Worm (Caenorhabditis elegans) whole organism, young adult: ENCODE data around the gene hpl-1.

Source experiments
- B0261.1 ChIP-seq: sonication (generic microtip); optimal IDR thresholded peaks from 2 replicates; lab custom pipeline; 2016; ENCODE audit warnings: mild to moderate bottlenecking, missing genetic modification characterization, moderate library complexity, missing compliant biosample characterization
- C06A6.2 ChIP-seq: fragments of 200-800 bp; sonication (Bioruptor generic); conservative IDR thresholded peaks from 2 replicates; pipeline ENCODE4 v1.3.6; 2022; ENCODE audit warnings: missing genetic modification characterization, missing compliant biosample characterization
- F52B5.7 ChIP-seq: sonication (generic microtip); optimal IDR thresholded peaks from 2 replicates; lab custom pipeline; 2016; ENCODE audit warnings: mild to moderate bottlenecking, missing genetic modification characterization, missing compliant biosample characterization
- F55B11.4 ChIP-seq: sonication (generic microtip); optimal IDR thresholded peaks from 2 replicates; lab custom pipeline; 2016; ENCODE audit warnings: missing compliant biosample characterization, missing genetic modification characterization, borderline replicate concordance; ENCODE audit not compliant: insufficient read depth
- F57C9.4 ChIP-seq: sonication (generic microtip); optimal IDR thresholded peaks from 2 replicates; lab custom pipeline; 2017; ENCODE audit warnings: mild to moderate bottlenecking, missing genetic modification characterization, missing compliant biosample characterization
- K11D2.4 ChIP-seq: fragments of 200-800 bp; sonication (Bioruptor generic); IDR thresholded peaks from 2 replicates; pipeline ENCODE4 v1.3.6; 2022; ENCODE audit warnings: missing genetic modification reagents, missing genetic modification characterization, missing compliant biosample characterization
- Y53G8AR.9 ChIP-seq: fragments of 200-800 bp; sonication (Bioruptor generic); conservative IDR thresholded peaks from 2 replicates; pipeline ENCODE4 v1.3.6; 2022; ENCODE audit warnings: missing genetic modification reagents, missing genetic modification characterization, missing compliant biosample characterization
- Y56A3A.18 ChIP-seq: fragments of 200-800 bp; sonication (Bioruptor generic); IDR thresholded peaks from 2 replicates; pipeline ENCODE4 v1.3.6; 2022; ENCODE audit warnings: missing genetic modification reagents, missing genetic modification characterization, missing compliant biosample characterization
- athp-1 ChIP-seq: sonication (generic microtip); optimal IDR thresholded peaks from 2 replicates; lab custom pipeline; 2017; ENCODE audit warnings: mild to moderate bottlenecking, missing genetic modification characterization, missing compliant biosample characterization
- bed-2 ChIP-seq: fragments of 200-800 bp; sonication (Bioruptor generic); IDR thresholded peaks from 2 replicates; pipeline ENCODE4 v1.3.6; 2022; ENCODE audit warnings: missing genetic modification reagents, missing genetic modification characterization, missing compliant biosample characterization
- cebp-2 ChIP-seq: fragments of 200-800 bp; sonication (Bioruptor generic); IDR thresholded peaks from 2 replicates; pipeline ENCODE4 v1.3.6; 2022; ENCODE audit warnings: missing genetic modification characterization, missing compliant biosample characterization
- ceh-79 ChIP-seq: sonication (generic microtip); optimal IDR thresholded peaks from 2 replicates; lab custom pipeline; 2017; ENCODE audit warnings: mild to moderate bottlenecking, missing genetic modification characterization, missing compliant biosample characterization
- ceh-91 ChIP-seq: fragments of 200-800 bp; sonication (Bioruptor generic); IDR thresholded peaks from 2 replicates; pipeline ENCODE4 v1.3.6; 2022; ENCODE audit warnings: missing genetic modification reagents, missing genetic modification characterization, missing compliant biosample characterization
- efl-1 ChIP-seq: fragments of 150-350 bp; optimal IDR thresholded peaks from 2 replicates; lab custom pipeline; 2014; ENCODE audit warnings: missing biosample characterization, missing genetic modification reagents, missing genetic modification characterization
- egl-18 ChIP-seq: fragments of 200-800 bp; sonication (Bioruptor generic); IDR thresholded peaks from 2 replicates; pipeline ENCODE4 v1.3.6; 2022; ENCODE audit warnings: missing genetic modification reagents, missing genetic modification characterization, missing compliant biosample characterization
- egrh-3 ChIP-seq: fragments of 200-800 bp; sonication (Bioruptor generic); IDR thresholded peaks from 2 replicates; pipeline ENCODE4 v1.3.6; 2022; ENCODE audit warnings: missing genetic modification reagents, missing genetic modification characterization, missing compliant biosample characterization
- ekl-4 ChIP-seq: fragments of 200-800 bp; sonication (Bioruptor generic); IDR thresholded peaks from 2 replicates; pipeline ENCODE4 v1.3.6; 2022; ENCODE audit warnings: missing genetic modification reagents, missing genetic modification characterization, missing compliant biosample characterization
- hrde-1 ChIP-seq: sonication (generic microtip); optimal IDR thresholded peaks from 2 replicates; lab custom pipeline; 2016; ENCODE audit warnings: missing genetic modification characterization, mild to moderate bottlenecking, missing compliant biosample characterization, moderate library complexity, missing genotype, missing genetic modification reagents, borderline replicate concordance
- lag-1 ChIP-seq: fragments of 200-800 bp; sonication (Bioruptor generic); IDR thresholded peaks from 2 replicates; pipeline ENCODE4 v1.3.6; 2022; ENCODE audit warnings: missing genetic modification reagents, missing genetic modification characterization, missing compliant biosample characterization
- let-526 ChIP-seq: fragments of 200-800 bp; sonication (Bioruptor generic); IDR thresholded peaks from 2 replicates; pipeline ENCODE4 v1.3.6; 2022; ENCODE audit warnings: missing genetic modification reagents, missing genetic modification characterization, missing compliant biosample characterization
- lin-26 ChIP-seq: fragments of 200-800 bp; sonication (Bioruptor generic); IDR thresholded peaks from 2 replicates; pipeline ENCODE4 v1.3.6; 2022; ENCODE audit warnings: missing genetic modification reagents, missing genetic modification characterization, missing compliant biosample characterization
- lin-35 ChIP-seq, 3 experiments: fragments of 150-350 bp in 2 of 3; sonication (generic microtip) in 1 of 3; optimal IDR thresholded peaks; 2 replicates each; lab custom pipeline; 2014 to 2018; ENCODE audit warnings: missing biosample characterization in 3 of 3, missing genetic modification characterization in 3 of 3, missing genetic modification reagents in 3 of 3
- lin-40 ChIP-seq: sonication (generic microtip); optimal IDR thresholded peaks from 2 replicates; lab custom pipeline; 2016; ENCODE audit warnings: missing genetic modification characterization, mild to moderate bottlenecking, missing compliant biosample characterization, missing genotype, missing genetic modification reagents
- madf-3 ChIP-seq: fragments of 200-800 bp; sonication (Bioruptor generic); IDR thresholded peaks from 2 replicates; pipeline ENCODE4 v1.3.6; 2022; ENCODE audit warnings: missing genetic modification reagents, missing genetic modification characterization, missing compliant biosample characterization
- madf-6 ChIP-seq: fragments of 200-800 bp; sonication (Bioruptor generic); IDR thresholded peaks from 2 replicates; pipeline ENCODE4 v1.3.6; 2022; ENCODE audit warnings: missing genetic modification reagents, missing genetic modification characterization, missing compliant biosample characterization
- mcd-1 ChIP-seq: fragments of 200-800 bp; sonication (Bioruptor generic); IDR thresholded peaks from 2 replicates; pipeline ENCODE4 v1.3.6; 2022; ENCODE audit warnings: missing genetic modification reagents, missing genetic modification characterization, missing compliant biosample characterization
- nfya-1 ChIP-seq: sonication (generic microtip); optimal IDR thresholded peaks from 2 replicates; lab custom pipeline; 2017; ENCODE audit warnings: antibody characterized with exemption, missing compliant biosample characterization, missing genetic modification characterization, borderline replicate concordance; ENCODE audit not compliant: insufficient read depth
- nfya-2 ChIP-seq: fragments of 200-800 bp; sonication (Bioruptor generic); IDR thresholded peaks from 2 replicates; pipeline ENCODE4 v1.3.6; 2022; ENCODE audit warnings: missing genetic modification reagents, missing genetic modification characterization, missing compliant biosample characterization
- nhr-179 ChIP-seq: sonication (generic microtip); optimal IDR thresholded peaks from 2 replicates; lab custom pipeline; 2016; ENCODE audit warnings: mild to moderate bottlenecking, missing genetic modification characterization, missing compliant biosample characterization
- nhr-27 ChIP-seq: fragments of 200-800 bp; sonication (Bioruptor generic); optimal IDR thresholded peaks from 2 replicates; lab custom pipeline; 2018; ENCODE audit warnings: mild to moderate bottlenecking, missing genetic modification characterization, moderate library complexity, missing compliant biosample characterization
- pha-4 ChIP-seq: fragments of 150-350 bp; sonication (generic microtip); optimal IDR thresholded peaks from 2 replicates; lab custom pipeline; 2014; ENCODE audit warnings: missing biosample characterization, missing genetic modification reagents, missing genetic modification characterization
- rec-8 ChIP-seq, 2 experiments: sonication (generic microtip); optimal IDR thresholded peaks; 2 replicates each; lab custom pipeline; 2016; ENCODE audit warnings: mild to moderate bottlenecking in 2 of 2, missing genetic modification characterization in 2 of 2, missing genetic modification reagents in 2 of 2, missing genotype in 2 of 2, missing biosample characterization in 1 of 2, missing compliant biosample characterization in 1 of 2, moderate library complexity in 1 of 2
- snpc-1.3 ChIP-seq: sonication (generic microtip); optimal IDR thresholded peaks from 2 replicates; lab custom pipeline; 2017; ENCODE audit warnings: missing genetic modification characterization, mild to moderate bottlenecking, missing compliant biosample characterization, antibody characterized with exemption, moderate library complexity, missing genotype, missing genetic modification reagents; ENCODE audit not compliant: insufficient read depth
- snpc-4 ChIP-seq, 5 experiments: fragments of 150-350 bp in 1 of 5; sonication (generic microtip) in 4 of 5; optimal IDR thresholded peaks; 2 replicates each; lab custom pipeline; 2014 to 2018; ENCODE audit warnings: missing genetic modification characterization in 5 of 5, missing biosample characterization in 3 of 5, antibody characterized with exemption in 2 of 5, mild to moderate bottlenecking in 2 of 5, missing compliant biosample characterization in 2 of 5, missing genotype in 2 of 5, moderate library complexity in 2 of 5, missing genetic modification reagents in 1 of 5
- somi-1 ChIP-seq: fragments of 200-800 bp; sonication (Bioruptor generic); optimal IDR thresholded peaks from 2 replicates; lab custom pipeline; 2018; ENCODE audit warnings: mild to moderate bottlenecking, missing genetic modification characterization, missing compliant biosample characterization
- tbx-9 ChIP-seq: sonication (generic microtip); optimal IDR thresholded peaks from 2 replicates; lab custom pipeline; 2016; ENCODE audit warnings: borderline replicate concordance, missing genetic modification characterization, inconsistent platforms, missing compliant biosample characterization
- unc-130 ChIP-seq: sonication (generic microtip); optimal IDR thresholded peaks from 2 replicates; lab custom pipeline; 2016; ENCODE audit warnings: missing genetic modification reagents, missing genetic modification characterization, missing compliant biosample characterization
- xnd-1 ChIP-seq: sonication (generic microtip); optimal IDR thresholded peaks from 2 replicates; lab custom pipeline; 2016; ENCODE audit warnings: missing genotype, missing genetic modification reagents, missing genetic modification characterization, missing compliant biosample characterization
- zfh-2 ChIP-seq: fragments of 200-800 bp; sonication (Bioruptor generic); conservative IDR thresholded peaks from 2 replicates; pipeline ENCODE4 v1.3.6; 2022; ENCODE audit warnings: missing genetic modification reagents, missing genetic modification characterization, missing compliant biosample characterization
- zim-3 ChIP-seq: sonication (generic microtip); optimal IDR thresholded peaks from 2 replicates; lab custom pipeline; 2017; ENCODE audit warnings: mild to moderate bottlenecking, missing genetic modification characterization, moderate library complexity, missing compliant biosample characterization
- ztf-25 ChIP-seq: fragments of 200-800 bp; sonication (Bioruptor generic); IDR thresholded peaks from 2 replicates; pipeline ENCODE4 v1.3.6; 2022; ENCODE audit warnings: missing genetic modification reagents, missing genetic modification characterization, missing compliant biosample characterization

The hpl-1 gene

DNA sequence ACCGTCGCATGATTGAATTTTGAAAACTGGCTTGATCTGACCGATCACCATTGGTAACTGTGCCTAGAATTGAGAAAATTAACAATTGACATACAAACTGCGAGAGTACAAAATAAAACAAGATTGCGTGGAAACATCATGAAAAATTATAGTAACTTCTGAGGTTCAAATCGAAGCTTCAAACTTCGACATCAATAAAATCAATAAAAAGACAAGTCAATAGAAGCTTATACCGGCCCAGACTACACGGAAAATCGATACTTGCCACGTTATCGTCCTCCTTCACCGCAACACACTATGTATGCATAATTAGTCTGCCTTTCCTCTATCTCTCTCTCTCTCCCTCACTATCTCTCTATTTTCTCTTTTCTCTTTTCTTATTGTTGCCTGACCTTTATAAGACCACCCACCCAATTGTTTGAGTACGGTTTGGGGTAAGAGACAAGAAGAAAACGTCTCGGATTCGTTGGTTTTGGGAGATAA, 18.5 kb upstream of the hpl-1 start, which contains the start of gene skr-21:
Gene skr-21, minus strand, starts transcription at position 51 of the 483 bp plus-strand sequence.
- no peak for TF ChIP-seq unc-130
- TF ChIP-seq F55B11.4 (tag; lab: Kevin White, UChicago), result no peak
- TF ChIP-seq ztf-25 (GFP tag; lab: Robert Waterston, UW), result no peak
- no peak for TF ChIP-seq B0261.1 (tag; lab: Kevin White, UChicago)
- TF ChIP-seq mcd-1 (GFP tag; lab: Robert Waterston, UW), result no peak
- TF ChIP-seq, all 124 proteins: peak for 0

DNA sequence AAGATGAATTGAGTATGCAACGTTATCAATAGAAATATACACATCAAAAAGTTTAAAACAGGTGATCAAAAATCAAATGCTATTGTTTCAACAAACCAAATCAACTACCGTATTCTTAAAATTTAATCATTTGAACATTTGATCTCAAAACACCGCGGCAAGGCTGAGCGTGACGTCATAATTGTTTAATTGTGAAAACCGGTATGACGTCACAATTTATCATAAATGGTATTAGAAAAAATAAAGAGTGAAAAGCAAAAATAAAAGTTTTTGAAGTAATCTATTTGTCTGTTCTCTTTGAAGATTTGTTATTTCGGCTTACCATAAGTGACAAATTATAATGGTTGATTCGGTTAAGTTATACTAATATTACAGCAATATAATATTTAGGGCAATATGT, 17.4 kb upstream of the hpl-1 start:
- no peak for TF ChIP-seq lag-1 (GFP tag; lab: Robert Waterston, UW)
- no peak for TF ChIP-seq zim-3
- no peak for TF ChIP-seq somi-1 (GFP tag; lab: Kevin White, UChicago)
- TF ChIP-seq snpc-1.3 (tag; lab: Kevin White, UChicago), result no peak
- no peak for TF ChIP-seq madf-3 (GFP tag; lab: Robert Waterston, UW)
- TF ChIP-seq F57C9.4 (tag; lab: Kevin White, UChicago), result no peak
- no peak for TF ChIP-seq lin-40 (tag; lab: Kevin White, UChicago)
- no peak for TF ChIP-seq ekl-4 (GFP tag; lab: Robert Waterston, UW)
- no peak for TF ChIP-seq snpc-4 (GFP tag; optimal IDR thresholded peaks at IDR 0.05; lab: Kevin White, UChicago)
- no peak for TF ChIP-seq snpc-4 (tag; optimal IDR thresholded peaks at IDR 0.05; lab: Kevin White, UChicago)
- no peak for TF ChIP-seq madf-6 (GFP tag; lab: Robert Waterston, UW)
- TF ChIP-seq cebp-2 (GFP tag; lab: Robert Waterston, UW), result no peak
- no peak for TF ChIP-seq C06A6.2 (GFP tag; lab: Robert Waterston, UW)
- TF ChIP-seq, all 124 proteins: peak for 0

DNA sequence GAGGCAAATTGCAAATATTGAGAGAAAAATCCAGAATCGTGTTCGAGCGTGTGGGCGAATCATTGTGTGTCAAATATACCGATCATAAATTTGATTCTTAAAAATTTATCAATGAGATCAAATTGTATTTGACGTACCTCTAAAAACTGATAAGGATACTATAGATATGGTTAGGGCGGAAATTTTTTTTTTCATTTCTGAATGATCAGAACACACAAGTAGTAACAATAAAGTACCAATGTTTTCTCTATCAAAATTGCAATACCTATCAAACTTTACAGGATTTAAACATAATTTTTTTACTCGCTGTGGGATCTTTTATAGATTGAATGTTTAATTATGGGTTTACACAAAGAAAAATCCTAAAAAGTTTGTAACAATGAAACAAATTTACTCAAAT, 12.9 kb upstream of the hpl-1 start, which contains the start of gene bgnt-1.5:
Gene bgnt-1.5, minus strand, starts transcription at position 101 of the 400 bp plus-strand sequence.
- TF ChIP-seq zfh-2 (GFP tag; lab: Robert Waterston, UW), result no peak
- no peak for TF ChIP-seq Y56A3A.18 (GFP tag; lab: Robert Waterston, UW)
- no peak for TF ChIP-seq pha-4 (tag; lab: Kevin White, UChicago)
- TF ChIP-seq efl-1 (GFP tag; lab: Kevin White, UChicago), result no peak
- TF ChIP-seq hrde-1 (tag; lab: Kevin White, UChicago), result no peak
- no peak for TF ChIP-seq lin-26 (GFP tag; lab: Robert Waterston, UW)
- no peak for TF ChIP-seq Y53G8AR.9 (GFP tag; lab: Robert Waterston, UW)
- no peak for TF ChIP-seq xnd-1 (tag; lab: Kevin White, UChicago)
- no peak for TF ChIP-seq bed-2 (GFP tag; lab: Robert Waterston, UW)
- TF ChIP-seq snpc-1.3 (tag; lab: Kevin White, UChicago), result no peak
- TF ChIP-seq B0261.1 (tag; lab: Kevin White, UChicago), result no peak
- TF ChIP-seq athp-1 (tag; lab: Kevin White, UChicago), result no peak
- TF ChIP-seq egrh-3 (GFP tag; lab: Robert Waterston, UW), result no peak
- no peak for TF ChIP-seq nhr-27 (tag; lab: Kevin White, UChicago)
- TF ChIP-seq nhr-179 (tag; lab: Kevin White, UChicago), result no peak
- no peak for TF ChIP-seq F55B11.4 (tag; lab: Kevin White, UChicago)
- no peak for TF ChIP-seq ceh-91 (GFP tag; lab: Robert Waterston, UW)
- TF ChIP-seq F52B5.7, result no peak

DNA sequence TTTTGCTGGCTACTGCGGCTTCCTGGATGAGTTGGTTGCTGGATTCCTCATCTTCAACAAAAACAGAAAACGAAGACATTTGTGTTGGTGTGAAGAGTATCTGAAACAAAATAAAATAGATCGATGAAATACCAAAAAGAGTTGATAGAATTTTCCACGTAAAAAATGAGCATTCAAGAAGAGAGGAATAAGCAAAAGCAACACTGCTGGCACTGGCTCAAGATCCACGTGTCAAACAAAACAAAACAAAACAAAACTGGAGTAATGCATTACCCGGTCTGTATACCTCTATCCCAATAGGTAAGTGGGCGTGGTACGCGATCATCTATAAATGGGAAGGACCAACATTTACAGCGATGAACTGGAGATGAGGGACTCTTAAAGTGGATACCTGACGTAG, 10.3 kb upstream of the hpl-1 start, which contains the start of gene K08H2.2:
Gene K08H2.2, minus strand, starts transcription at position 101 of the 400 bp plus-strand sequence.
- TF ChIP-seq lin-35 (GFP tag; optimal IDR thresholded peaks at IDR 0.05; lab: Kevin White, UChicago) (no peak), lin-26 (GFP tag; lab: Robert Waterston, UW) (no peak), nfya-1 (tag; lab: Kevin White, UChicago) (no peak), rec-8 (tag; optimal IDR thresholded peaks at IDR 0.05; lab: Kevin White, UChicago) (no peak), F55B11.4 (tag; lab: Kevin White, UChicago) (no peak), ceh-79 (tag; lab: Kevin White, UChicago) (no peak), nfya-2 (GFP tag; lab: Robert Waterston, UW) (no peak), tbx-9 (tag; lab: Kevin White, UChicago) (no peak), unc-130 (no peak), F52B5.7 (no peak), let-526 (GFP tag; lab: Robert Waterston, UW) (no peak), K11D2.4 (GFP tag; lab: Robert Waterston, UW) (no peak), egl-18 (GFP tag; lab: Robert Waterston, UW) (no peak), athp-1 (tag; lab: Kevin White, UChicago) (no peak)
